Worm (Caenorhabditis elegans) whole organism, L2 larva: Measurements from ENCODE around the gene F21D9.11.
"Not testable (repeated sequence)": the region's sequence is repeated elsewhere in the genome, so short reads cannot be mapped to it uniquely, and the experiment has no call there.

Experiments used
- R02D3.7 ChIP-seq: fragments of 150-350 bp; optimal IDR thresholded peaks from 2 replicates; lab custom pipeline; 2014; ENCODE audit warnings: missing biosample characterization, missing genetic modification characterization
- ZK546.5 ChIP-seq: sonication (generic microtip); optimal IDR thresholded peaks from 2 replicates; lab custom pipeline; 2017; ENCODE audit warnings: missing biosample characterization, missing genetic modification characterization
- alr-1 ChIP-seq: fragments of 150-350 bp; optimal IDR thresholded peaks from 2 replicates; lab custom pipeline; 2014; ENCODE audit warnings: missing biosample characterization, missing genetic modification characterization
- aly-2 ChIP-seq: fragments of 150-350 bp; optimal IDR thresholded peaks from 2 replicates; lab custom pipeline; 2014; ENCODE audit warnings: missing biosample characterization, missing genetic modification characterization
- blmp-1 ChIP-seq: sonication (generic microtip); optimal IDR thresholded peaks from 2 replicates; lab custom pipeline; 2017; ENCODE audit warnings: missing genetic modification characterization, mild to moderate bottlenecking, missing compliant biosample characterization, antibody characterized with exemption, moderate library complexity; ENCODE audit not compliant: insufficient read depth
- ceh-16 ChIP-seq: fragments of 150-350 bp; optimal IDR thresholded peaks from 2 replicates; lab custom pipeline; 2014; ENCODE audit warnings: missing biosample characterization, missing genetic modification characterization
- crh-2 ChIP-seq: sonication (generic microtip); optimal IDR thresholded peaks from 2 replicates; lab custom pipeline; 2017; ENCODE audit warnings: missing biosample characterization, missing genetic modification characterization
- dmd-4 ChIP-seq: sonication (generic microtip); optimal IDR thresholded peaks from 2 replicates; lab custom pipeline; 2017; ENCODE audit warnings: missing biosample characterization, missing genetic modification characterization
- egl-27 ChIP-seq: sonication (generic microtip); optimal IDR thresholded peaks from 3 replicates; lab custom pipeline; 2017; ENCODE audit warnings: missing biosample characterization, missing genetic modification reagents, missing genetic modification characterization
- elt-1 ChIP-seq: fragments of 150-350 bp; optimal IDR thresholded peaks from 2 replicates; lab custom pipeline; 2014; ENCODE audit warnings: missing biosample characterization, missing genetic modification characterization
- lin-11 ChIP-seq: fragments of 150-350 bp; sonication (generic microtip); optimal IDR thresholded peaks from 2 replicates; lab custom pipeline; 2014; ENCODE audit warnings: missing biosample characterization, missing genetic modification characterization, inconsistent platforms, mixed read lengths
- lin-13 ChIP-seq: fragments of 150-350 bp; optimal IDR thresholded peaks from 2 replicates; lab custom pipeline; 2014; ENCODE audit warnings: missing biosample characterization, missing genetic modification reagents, missing genetic modification characterization
- lin-39 ChIP-seq: fragments of 150-350 bp; optimal IDR thresholded peaks from 2 replicates; lab custom pipeline; 2014; ENCODE audit warnings: missing biosample characterization, missing genetic modification reagents, missing genetic modification characterization
- lsy-2 ChIP-seq, 2 experiments: fragments of 150-350 bp in 1 of 2; sonication (generic microtip) in 1 of 2; optimal IDR thresholded peaks; 2 replicates each; lab custom pipeline; 2014 to 2017; ENCODE audit warnings: missing biosample characterization in 2 of 2, missing genetic modification characterization in 2 of 2
- mab-5 ChIP-seq: fragments of 150-350 bp; optimal IDR thresholded peaks from 2 replicates; lab custom pipeline; 2014; ENCODE audit warnings: missing biosample characterization, missing genetic modification characterization
- mdl-1 ChIP-seq, 2 experiments: fragments of 150-350 bp in 1 of 2; sonication (generic microtip) in 1 of 2; optimal IDR thresholded peaks; 2 replicates each; lab custom pipeline; 2017; ENCODE audit warnings: missing biosample characterization in 2 of 2, missing genetic modification characterization in 2 of 2
- nhr-10 ChIP-seq: sonication (generic microtip); optimal IDR thresholded peaks from 2 replicates; lab custom pipeline; 2017; ENCODE audit warnings: missing biosample characterization, missing genetic modification characterization
- nhr-11 ChIP-seq: fragments of 150-350 bp; optimal IDR thresholded peaks from 2 replicates; lab custom pipeline; 2014; ENCODE audit warnings: missing biosample characterization, missing genetic modification characterization
- nhr-12 ChIP-seq: fragments of 150-350 bp; optimal IDR thresholded peaks from 2 replicates; lab custom pipeline; 2014; ENCODE audit warnings: missing biosample characterization, missing genetic modification characterization
- nhr-129 ChIP-seq: fragments of 150-350 bp; optimal IDR thresholded peaks from 2 replicates; lab custom pipeline; 2014; ENCODE audit warnings: missing biosample characterization, missing genetic modification characterization
- nhr-21 ChIP-seq: fragments of 150-350 bp; optimal IDR thresholded peaks from 2 replicates; lab custom pipeline; 2014; ENCODE audit warnings: missing biosample characterization, missing genetic modification characterization
- nhr-23 ChIP-seq: fragments of 150-350 bp; optimal IDR thresholded peaks from 2 replicates; lab custom pipeline; 2014; ENCODE audit warnings: missing biosample characterization, missing genetic modification reagents, missing genetic modification characterization
- nhr-25 ChIP-seq: fragments of 150-350 bp; sonication (generic microtip); optimal IDR thresholded peaks from 3 replicates; lab custom pipeline; 2014; ENCODE audit warnings: missing biosample characterization, missing genetic modification characterization
- nhr-6 ChIP-seq: fragments of 150-350 bp; optimal IDR thresholded peaks from 2 replicates; lab custom pipeline; 2014; ENCODE audit warnings: missing biosample characterization, missing genetic modification characterization
- nhr-77 ChIP-seq: fragments of 150-350 bp; optimal IDR thresholded peaks from 2 replicates; lab custom pipeline; 2014; ENCODE audit warnings: missing biosample characterization, missing genetic modification characterization
- sem-4 ChIP-seq: fragments of 150-350 bp; optimal IDR thresholded peaks from 2 replicates; lab custom pipeline; 2014; ENCODE audit warnings: missing biosample characterization, missing genetic modification reagents, missing genetic modification characterization
- skn-1 ChIP-seq: sonication (generic microtip); optimal IDR thresholded peaks from 2 replicates; lab custom pipeline; 2017; ENCODE audit warnings: missing biosample characterization, missing genetic modification characterization
- sma-9 ChIP-seq, 2 experiments: fragments of 150-350 bp in 1 of 2; sonication (generic microtip) in 1 of 2; optimal IDR thresholded peaks; 2 replicates each; lab custom pipeline; 2014 to 2016; ENCODE audit warnings: missing genetic modification characterization in 2 of 2, mild to moderate bottlenecking in 1 of 2, missing biosample characterization in 1 of 2, missing compliant biosample characterization in 1 of 2, missing genetic modification reagents in 1 of 2, moderate library complexity in 1 of 2
- snpc-4 ChIP-seq: fragments of 150-350 bp; optimal IDR thresholded peaks from 2 replicates; lab custom pipeline; 2014; ENCODE audit warnings: missing biosample characterization, missing genetic modification characterization
- unc-55 ChIP-seq: fragments of 150-350 bp; sonication (generic microtip); optimal IDR thresholded peaks from 3 replicates; lab custom pipeline; 2014; ENCODE audit warnings: missing biosample characterization, missing genetic modification reagents, missing genetic modification characterization
- zag-1 ChIP-seq: fragments of 150-350 bp; optimal IDR thresholded peaks from 2 replicates; lab custom pipeline; 2014; ENCODE audit warnings: missing biosample characterization, missing genetic modification characterization

F21D9.11 gene

DNA sequence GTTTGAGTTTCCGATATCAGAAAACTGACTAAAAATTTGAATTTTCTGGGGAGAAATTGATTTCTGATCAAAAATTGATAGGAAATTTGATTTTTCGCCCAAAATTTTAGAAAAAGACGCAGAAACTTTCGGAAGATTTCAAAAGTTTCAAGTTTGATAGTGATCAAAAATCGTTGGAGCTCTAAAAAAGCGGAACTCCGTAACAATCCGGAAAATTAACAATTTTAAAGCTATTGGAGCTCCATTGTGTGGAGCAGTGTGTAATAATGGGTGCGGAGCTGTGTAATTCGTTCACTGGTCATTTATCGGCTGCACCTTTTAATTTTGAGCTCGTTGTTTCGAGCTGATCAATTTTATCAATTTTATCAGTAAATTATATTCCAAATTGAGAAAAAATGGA lies 1.6 kb downstream of the F21D9.11 start, which contains the start of gene F21D9.4:
F21D9.4 (plus strand) TSS at position 301 of the 400 bp plus-strand sequence.
- TF ChIP-seq sma-9 (GFP tag; optimal IDR thresholded peaks at IDR 0.05; lab: Kevin White, UChicago) (no peak), sma-9 (tag; optimal IDR thresholded peaks at IDR 0.05; lab: Kevin White, UChicago) (no peak)
- TF ChIP-seq, all 48 proteins: peak for 0

DNA sequence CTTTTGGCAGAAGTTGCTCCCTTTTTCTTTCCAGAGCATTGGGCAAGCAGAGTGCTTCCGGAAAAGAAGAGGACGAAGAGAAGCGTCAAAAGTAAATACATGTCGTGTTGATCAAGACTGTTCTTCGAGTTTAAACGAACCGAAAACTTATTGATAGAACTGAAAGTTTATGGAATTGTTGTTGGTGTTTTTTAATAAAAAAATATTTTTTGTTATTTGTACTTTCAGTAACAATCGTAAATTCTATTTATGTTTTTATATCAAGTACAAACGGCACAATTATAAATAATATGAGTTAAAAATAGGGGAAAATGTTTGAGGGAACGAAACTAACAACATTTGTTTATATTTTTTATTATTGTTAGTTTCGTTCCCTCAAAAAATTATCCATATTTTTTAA lies 5.7 kb downstream of the F21D9.11 start, which contains the start of gene F21D9.3:
F21D9.3 (minus strand) TSS at position 101 of the 400 bp plus-strand sequence.
- TF ChIP-seq lsy-2 (tag; optimal IDR thresholded peaks at IDR 0.05; lab: Kevin White, UChicago) (no peak), ZK546.5 (tag; lab: Kevin White, UChicago) (no peak), unc-55 (GFP tag; lab: Kevin White, UChicago) (no peak), nhr-129 (no peak)

DNA sequence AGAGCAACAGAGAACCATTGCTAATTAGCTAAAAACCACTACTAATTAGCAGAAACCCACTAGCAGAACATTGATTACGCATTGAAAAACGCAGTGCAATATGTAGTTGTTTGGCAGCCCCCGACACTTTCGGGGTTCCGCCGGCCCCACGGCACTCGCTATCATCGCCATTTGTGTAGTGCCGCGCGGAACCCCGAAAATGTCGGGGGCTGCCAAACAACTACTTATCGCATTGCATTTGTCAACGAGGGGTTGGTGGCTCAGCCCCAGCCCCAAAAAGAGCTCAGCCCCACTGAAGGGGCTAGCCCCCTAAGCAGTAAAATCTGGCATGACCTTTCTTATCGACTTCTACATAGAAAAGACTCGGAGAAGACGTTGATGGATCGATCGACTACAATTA lies 7.5 kb downstream of the F21D9.11 start:
- no peak for TF ChIP-seq crh-2 (tag; lab: Kevin White, UChicago)
- TF ChIP-seq aly-2 (tag; lab: Kevin White, UChicago), result no peak
- no peak for TF ChIP-seq sma-9 (GFP tag; optimal IDR thresholded peaks at IDR 0.05; lab: Kevin White, UChicago)
- no peak for TF ChIP-seq sma-9 (tag; optimal IDR thresholded peaks at IDR 0.05; lab: Kevin White, UChicago)
- TF ChIP-seq ceh-16 (tag; lab: Kevin White, UChicago), result no peak
- no peak for TF ChIP-seq nhr-12
- no peak for TF ChIP-seq nhr-77 (tag; lab: Kevin White, UChicago)
- no peak for TF ChIP-seq nhr-10
- no peak for TF ChIP-seq lin-13 (GFP tag; lab: Kevin White, UChicago)
- TF ChIP-seq nhr-23 (tag; lab: Kevin White, UChicago), result no peak
- no peak for TF ChIP-seq mdl-1 (tag; optimal IDR thresholded peaks at IDR 0.05; lab: Kevin White, UChicago)
- no peak for TF ChIP-seq egl-27 (tag; lab: Kevin White, UChicago)
- TF ChIP-seq nhr-25, result no peak
- TF ChIP-seq sem-4 (tag; lab: Kevin White, UChicago), result no peak

- no peak for TF ChIP-seq mdl-1 (tag; optimal IDR thresholded peaks at IDR 0.05; lab: Kevin White, UChicago)
Observed at ce11 chrV:19260686-19261085, 8.7 kb downstream of the F21D9.11 start.

DNA sequence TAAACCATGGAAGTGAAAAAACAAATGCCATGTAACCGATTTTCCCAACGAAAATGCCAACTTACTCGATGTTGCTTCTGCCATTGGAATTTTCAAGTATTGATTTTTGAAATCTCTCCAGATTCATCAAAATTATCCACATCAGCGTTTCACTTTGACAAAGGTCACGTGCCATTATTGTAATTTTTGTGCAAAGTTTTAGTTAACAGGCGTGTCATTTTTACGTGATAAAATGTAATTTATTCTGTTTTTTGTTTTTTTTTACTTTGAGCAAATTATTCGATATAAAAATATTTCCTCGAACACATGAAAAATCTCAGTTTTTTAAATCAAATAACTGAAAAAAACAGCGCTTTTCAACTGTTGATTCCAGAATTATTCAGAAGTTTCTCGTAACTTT lies 10.4 kb downstream of the F21D9.11 start, which contains the start of gene F21D9.2:
F21D9.2 (minus strand) TSS at position 101 of the 400 bp plus-strand sequence.
- TF ChIP-seq elt-1 (tag; lab: Kevin White, UChicago), result no peak
- no peak for TF ChIP-seq lin-39 (tag; lab: Kevin White, UChicago)
- TF ChIP-seq nhr-21, result no peak
- TF ChIP-seq ceh-16 (tag; lab: Kevin White, UChicago), result no peak
- no peak for TF ChIP-seq mdl-1 (tag; optimal IDR thresholded peaks at IDR 0.05; lab: Kevin White, UChicago)
- TF ChIP-seq zag-1 (tag; lab: Kevin White, UChicago), result no peak
- TF ChIP-seq R02D3.7 (tag; lab: Kevin White, UChicago), result no peak
- TF ChIP-seq lin-13 (GFP tag; lab: Kevin White, UChicago), result no peak
- TF ChIP-seq skn-1, result no peak
- TF ChIP-seq nhr-12, result no peak
- no peak for TF ChIP-seq dmd-4 (tag; lab: Kevin White, UChicago)
- TF ChIP-seq nhr-11 (tag; lab: Kevin White, UChicago), result no peak

ce11 chrV:19264148-19264547 lies 12.2 kb downstream of the F21D9.11 start, which contains the start of gene F21D9.1:
Gene F21D9.1, plus strand, starts transcription at chrV:19264448.
- not testable (repeated sequence) for TF ChIP-seq blmp-1; unc-55 (GFP tag; lab: Kevin White, UChicago); mdl-1 (tag; optimal IDR thresholded peaks at IDR 0.05; lab: Kevin White, UChicago)

DNA sequence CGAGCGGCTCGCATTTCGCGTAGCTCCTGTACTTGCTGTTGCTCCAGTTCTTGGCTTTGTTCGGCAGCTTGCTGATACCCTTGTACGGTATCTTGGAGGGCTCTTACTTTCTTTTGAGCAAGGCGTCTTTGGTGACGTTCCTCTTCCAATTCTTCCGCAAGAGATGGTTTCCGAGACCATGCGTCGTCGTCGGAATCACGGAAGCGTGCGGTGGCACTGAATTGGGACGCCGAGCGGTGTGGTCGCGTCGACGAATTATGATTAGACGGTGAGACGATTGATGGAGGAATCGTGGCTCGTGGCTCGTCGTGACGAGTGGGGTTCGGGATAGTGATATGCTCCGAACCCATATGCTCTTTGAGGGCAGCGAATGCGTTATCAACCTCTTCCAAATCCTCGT lies 24.4 kb downstream of the F21D9.11 start:
- TF ChIP-seq nhr-21 (no peak), alr-1 (tag; lab: Kevin White, UChicago) (no peak), lsy-2 (tag; optimal IDR thresholded peaks at IDR 0.05; lab: Kevin White, UChicago) (no peak), snpc-4 (tag; lab: Kevin White, UChicago) (no peak), crh-2 (tag; lab: Kevin White, UChicago) (no peak), mab-5 (tag; lab: Kevin White, UChicago) (no peak), lin-11 (no peak), nhr-6 (tag; lab: Kevin White, UChicago) (no peak), R02D3.7 (tag; lab: Kevin White, UChicago) (no peak)
